Worm (Caenorhabditis elegans) whole organism, late embryonic: Measurements from ENCODE around the gene set-26.
"Not testable (repeated sequence)": the region's sequence is repeated elsewhere in the genome, so short reads cannot be mapped to it uniquely, and the experiment has no call there.

Experiments used
- C08G9.2 ChIP-seq: sonication (generic microtip); optimal IDR thresholded peaks from 2 replicates; lab custom pipeline; 2016; ENCODE audit warnings: mild to moderate bottlenecking, missing genetic modification characterization, moderate library complexity, missing compliant biosample characterization
- K02D7.2 ChIP-seq: sonication (generic microtip); optimal IDR thresholded peaks from 2 replicates; lab custom pipeline; 2017; ENCODE audit warnings: mild to moderate bottlenecking, missing genetic modification characterization, missing compliant biosample characterization
- T23F11.4 ChIP-seq: fragments of 200-800 bp; sonication (Bioruptor generic); optimal IDR thresholded peaks from 2 replicates; lab custom pipeline; 2018; ENCODE audit warnings: mild to moderate bottlenecking, missing genetic modification characterization, missing compliant biosample characterization
- Y22D7AL.16 ChIP-seq: sonication (generic microtip); optimal IDR thresholded peaks from 2 replicates; lab custom pipeline; 2016; ENCODE audit warnings: missing genetic modification characterization, missing compliant biosample characterization
- ama-1 ChIP-seq: fragments of 150-350 bp; optimal IDR thresholded peaks from 2 replicates; lab custom pipeline; 2014
- ceh-14 ChIP-seq: sonication (generic microtip); optimal IDR thresholded peaks from 2 replicates; lab custom pipeline; 2016; ENCODE audit warnings: missing genotype, missing genetic modification characterization, missing compliant biosample characterization
- ceh-18 ChIP-seq: sonication (generic microtip); optimal IDR thresholded peaks from 2 replicates; lab custom pipeline; 2016; ENCODE audit warnings: missing genetic modification characterization, missing compliant biosample characterization
- ceh-19 ChIP-seq: fragments of 200-800 bp; sonication (Bioruptor generic); optimal IDR thresholded peaks from 2 replicates; lab custom pipeline; 2018; ENCODE audit warnings: mild to moderate bottlenecking, missing genetic modification characterization, missing compliant biosample characterization
- ceh-2 ChIP-seq: sonication (generic microtip); optimal IDR thresholded peaks from 2 replicates; lab custom pipeline; 2016; ENCODE audit warnings: missing genotype, missing genetic modification characterization, missing compliant biosample characterization
- ceh-30 ChIP-seq: fragments of 150-350 bp; optimal IDR thresholded peaks from 2 replicates; lab custom pipeline; 2014; ENCODE audit warnings: missing biosample characterization, missing genetic modification characterization
- ceh-31 ChIP-seq: sonication (generic microtip); optimal IDR thresholded peaks from 2 replicates; lab custom pipeline; 2016; ENCODE audit warnings: missing genetic modification characterization, missing compliant biosample characterization
- ceh-34 ChIP-seq: sonication (generic microtip); optimal IDR thresholded peaks from 2 replicates; lab custom pipeline; 2016; ENCODE audit warnings: mild to moderate bottlenecking, missing genetic modification characterization, missing compliant biosample characterization
- che-1 ChIP-seq: sonication (generic microtip); optimal IDR thresholded peaks from 2 replicates; lab custom pipeline; 2016; ENCODE audit warnings: mild to moderate bottlenecking, missing genetic modification characterization, missing compliant biosample characterization
- dmd-4 ChIP-seq: sonication (generic microtip); optimal IDR thresholded peaks from 2 replicates; lab custom pipeline; 2016; ENCODE audit warnings: borderline replicate concordance, missing genetic modification characterization, missing compliant biosample characterization
- dve-1 ChIP-seq: sonication (generic microtip); optimal IDR thresholded peaks from 2 replicates; lab custom pipeline; 2017; ENCODE audit warnings: antibody characterized with exemption, mild to moderate bottlenecking, missing genetic modification characterization, missing compliant biosample characterization
- elt-2 ChIP-seq: sonication (generic microtip); optimal IDR thresholded peaks from 2 replicates; lab custom pipeline; 2016; ENCODE audit warnings: missing genetic modification reagents, missing genetic modification characterization, missing compliant biosample characterization
- ets-4 ChIP-seq: sonication (generic microtip); optimal IDR thresholded peaks from 2 replicates; lab custom pipeline; 2016; ENCODE audit warnings: missing genetic modification characterization, missing compliant biosample characterization
- eyg-1 ChIP-seq: sonication (generic microtip); optimal IDR thresholded peaks from 2 replicates; lab custom pipeline; 2016; ENCODE audit warnings: missing genotype, missing genetic modification characterization, missing compliant biosample characterization
- fax-1 ChIP-seq: sonication (generic microtip); optimal IDR thresholded peaks from 2 replicates; lab custom pipeline; 2016; ENCODE audit warnings: missing genotype, missing genetic modification characterization, missing compliant biosample characterization
- fkh-10 ChIP-seq: fragments of 150-350 bp; optimal IDR thresholded peaks from 2 replicates; lab custom pipeline; 2014; ENCODE audit warnings: missing biosample characterization, missing genetic modification reagents, missing genetic modification characterization
- fkh-6 ChIP-seq: sonication (generic microtip); optimal IDR thresholded peaks from 2 replicates; lab custom pipeline; 2016; ENCODE audit warnings: missing genetic modification characterization, missing compliant biosample characterization
- gmeb-2 ChIP-seq: sonication (generic microtip); optimal IDR thresholded peaks from 2 replicates; lab custom pipeline; 2016; ENCODE audit warnings: missing genetic modification characterization, inconsistent platforms, missing compliant biosample characterization
- hlh-13 ChIP-seq: fragments of 200-800 bp; sonication (Bioruptor generic); optimal IDR thresholded peaks from 2 replicates; lab custom pipeline; 2018; ENCODE audit warnings: mild to moderate bottlenecking, missing genetic modification characterization, missing compliant biosample characterization
- hlh-15 ChIP-seq: sonication (generic microtip); optimal IDR thresholded peaks from 2 replicates; lab custom pipeline; 2016; ENCODE audit warnings: missing genetic modification characterization, missing compliant biosample characterization
- hlh-6 ChIP-seq: sonication (generic microtip); optimal IDR thresholded peaks from 2 replicates; lab custom pipeline; 2016; ENCODE audit warnings: missing genotype, missing genetic modification characterization, missing compliant biosample characterization
- hlh-8 ChIP-seq: sonication (generic microtip); optimal IDR thresholded peaks from 2 replicates; lab custom pipeline; 2016; ENCODE audit warnings: missing genotype, missing genetic modification characterization, missing compliant biosample characterization
- lim-6 ChIP-seq: sonication (generic microtip); optimal IDR thresholded peaks from 2 replicates; lab custom pipeline; 2016; ENCODE audit warnings: missing genetic modification characterization, missing compliant biosample characterization
- madf-2 ChIP-seq: sonication (generic microtip); optimal IDR thresholded peaks from 2 replicates; lab custom pipeline; 2017; ENCODE audit warnings: missing genetic modification characterization, missing compliant biosample characterization
- nfya-1 ChIP-seq: sonication (generic microtip); optimal IDR thresholded peaks from 2 replicates; lab custom pipeline; 2017; ENCODE audit warnings: missing genetic modification characterization, mild to moderate bottlenecking, missing compliant biosample characterization, antibody characterized with exemption, moderate library complexity
- nhr-11 ChIP-seq: fragments of 150-350 bp; optimal IDR thresholded peaks from 2 replicates; lab custom pipeline; 2014; ENCODE audit warnings: missing biosample characterization, missing genetic modification characterization
- nhr-232 ChIP-seq: sonication (generic microtip); optimal IDR thresholded peaks from 2 replicates; lab custom pipeline; 2016; ENCODE audit warnings: missing genetic modification characterization, missing compliant biosample characterization
- npax-4 ChIP-seq: sonication (generic microtip); optimal IDR thresholded peaks from 2 replicates; lab custom pipeline; 2016; ENCODE audit warnings: missing genetic modification characterization, missing compliant biosample characterization
- pat-9 ChIP-seq: fragments of 200-800 bp; sonication (Bioruptor generic); optimal IDR thresholded peaks from 2 replicates; lab custom pipeline; 2018; ENCODE audit warnings: mild to moderate bottlenecking, missing genetic modification characterization, moderate library complexity, missing compliant biosample characterization
- pax-1 ChIP-seq: fragments of 150-350 bp; optimal IDR thresholded peaks from 2 replicates; lab custom pipeline; 2014; ENCODE audit warnings: missing biosample characterization, missing genetic modification characterization
- pha-2 ChIP-seq: sonication (generic microtip); optimal IDR thresholded peaks from 2 replicates; lab custom pipeline; 2017; ENCODE audit warnings: mild to moderate bottlenecking, missing genetic modification characterization, missing compliant biosample characterization
- pha-4 ChIP-seq: fragments of 150-350 bp; optimal IDR thresholded peaks from 2 replicates; lab custom pipeline; 2018; ENCODE audit warnings: missing biosample characterization, missing genetic modification reagents, missing genetic modification characterization
- pqm-1 ChIP-seq: sonication (generic microtip); optimal IDR thresholded peaks from 2 replicates; lab custom pipeline; 2016; ENCODE audit warnings: missing genetic modification characterization, missing compliant biosample characterization
- pros-1 ChIP-seq: fragments of 150-350 bp; optimal IDR thresholded peaks from 2 replicates; lab custom pipeline; 2014; ENCODE audit warnings: missing biosample characterization, missing genetic modification reagents, missing genetic modification characterization
- ref-2 ChIP-seq: sonication (generic microtip); optimal IDR thresholded peaks from 2 replicates; lab custom pipeline; 2016; ENCODE audit warnings: missing genetic modification characterization, missing compliant biosample characterization
- rnt-1 ChIP-seq: sonication (generic microtip); optimal IDR thresholded peaks from 2 replicates; lab custom pipeline; 2016; ENCODE audit warnings: missing genetic modification characterization, missing compliant biosample characterization
- sox-2 ChIP-seq: fragments of 200-800 bp; sonication (Bioruptor generic); IDR thresholded peaks from 2 replicates; pipeline ENCODE4 v1.3.6; 2022; ENCODE audit warnings: missing genetic modification reagents, missing genetic modification characterization, missing compliant biosample characterization
- sox-4 ChIP-seq: sonication (generic microtip); optimal IDR thresholded peaks from 2 replicates; lab custom pipeline; 2017; ENCODE audit warnings: mild to moderate bottlenecking, missing genetic modification characterization, inconsistent platforms, missing compliant biosample characterization
- syd-9 ChIP-seq: sonication (generic microtip); optimal IDR thresholded peaks from 2 replicates; lab custom pipeline; 2016; ENCODE audit warnings: mild to moderate bottlenecking, missing genetic modification characterization, moderate library complexity, missing compliant biosample characterization
- tbx-2 ChIP-seq: sonication (generic microtip); optimal IDR thresholded peaks from 2 replicates; lab custom pipeline; 2016; ENCODE audit warnings: missing genetic modification characterization, missing compliant biosample characterization
- tbx-7 ChIP-seq: sonication (generic microtip); optimal IDR thresholded peaks from 2 replicates; lab custom pipeline; 2016; ENCODE audit warnings: missing genotype, missing genetic modification characterization, missing compliant biosample characterization
- unc-3 ChIP-seq, 2 experiments: fragments of 200-800 bp in 1 of 2; sonication (Bioruptor generic) in 1 of 2; sonication (generic microtip) in 1 of 2; conservative IDR thresholded peaks in 1 of 2; optimal IDR thresholded peaks in 1 of 2; 2 replicates each; pipeline versions ENCODE4 v1.3.6 to Lab custom; 2016 to 2022; ENCODE audit warnings: missing compliant biosample characterization in 2 of 2, missing genetic modification characterization in 2 of 2, missing genetic modification reagents in 1 of 2
- unc-42 ChIP-seq: sonication (generic microtip); optimal IDR thresholded peaks from 2 replicates; lab custom pipeline; 2016; ENCODE audit warnings: missing genotype, missing genetic modification characterization, missing compliant biosample characterization
- unc-86 ChIP-seq: sonication (generic microtip); optimal IDR thresholded peaks from 2 replicates; lab custom pipeline; 2016; ENCODE audit warnings: missing genetic modification characterization, missing compliant biosample characterization
- zip-5 ChIP-seq: sonication (generic microtip); optimal IDR thresholded peaks from 2 replicates; lab custom pipeline; 2016; ENCODE audit warnings: missing genetic modification characterization, missing compliant biosample characterization
- ztf-16 ChIP-seq: sonication (generic microtip); optimal IDR thresholded peaks from 2 replicates; lab custom pipeline; 2017; ENCODE audit warnings: missing genetic modification characterization, missing compliant biosample characterization

set-26 gene

ce11 chrIV:16684224-16684623, 28.5 kb upstream of the set-26 start (continued):
- TF ChIP-seq Y22D7AL.16 (no peak), fkh-6 (tag; lab: Kevin White, UChicago) (no peak), ceh-34 (no peak), ztf-16 (tag; lab: Kevin White, UChicago) (no peak), unc-86 (tag; lab: Kevin White, UChicago) (no peak), tbx-7 (no peak), eyg-1 (no peak), npax-4 (tag; lab: Kevin White, UChicago) (no peak), rnt-1 (tag; lab: Kevin White, UChicago) (no peak), K02D7.2 (no peak), che-1 (tag; lab: Kevin White, UChicago) (peak; percentile 31), pha-2 (tag; lab: Kevin White, UChicago) (no peak), ceh-18 (tag; lab: Kevin White, UChicago) (no peak), lim-6 (tag; lab: Kevin White, UChicago) (no peak), hlh-15 (tag; lab: Kevin White, UChicago) (no peak), zip-5 (no peak), pax-1 (tag; lab: Kevin White, UChicago) (no peak), nhr-11 (tag; lab: Kevin White, UChicago) (no peak), elt-2 (tag; lab: Kevin White, UChicago) (peak; percentile 47), pha-4 (tag; lab: Kevin White, UChicago) (no peak), dve-1 (tag; lab: Kevin White, UChicago) (no peak), sox-4 (tag; lab: Kevin White, UChicago) (peak; percentile 1), T23F11.4 (no peak), ceh-2 (no peak), nfya-1 (peak; percentile 15), fkh-10 (GFP tag; lab: Kevin White, UChicago) (no peak), hlh-8 (tag; lab: Kevin White, UChicago) (no peak), pqm-1 (tag; lab: Kevin White, UChicago) (no peak), syd-9 (tag; lab: Kevin White, UChicago) (no peak), dmd-4 (no peak), ceh-30 (tag; lab: Kevin White, UChicago) (no peak), hlh-6 (tag; lab: Kevin White, UChicago) (no peak), ets-4 (tag; lab: Kevin White, UChicago) (no peak), ref-2 (tag; lab: Kevin White, UChicago) (no peak), ama-1 (lab: Kevin White, UChicago) (no peak), pros-1 (tag; lab: Kevin White, UChicago) (no peak), unc-42 (no peak)

- TF ChIP-seq nhr-232, sox-4, pat-9 (tag; lab: Kevin White, UChicago): not testable (repeated sequence)
These were observed 8.3 kb upstream of the set-26 start, which contains the start of gene sta-1 for ce11 chrIV:16664020-16664419. Gene sta-1 (plus strand): TSS chrIV:16664320.

ce11 chrIV:16663591-16663990, 7.9 kb upstream of the set-26 start:
- peak; percentile 8 for TF ChIP-seq dve-1 (tag; lab: Kevin White, UChicago)
- TF ChIP-seq ceh-30 (tag; lab: Kevin White, UChicago): no peak
- TF ChIP-seq gmeb-2 (tag; lab: Kevin White, UChicago): no peak
- TF ChIP-seq unc-3 (GFP tag; conservative IDR thresholded peaks at IDR 0.05; lab: Robert Waterston, UW): no peak
- no peak for TF ChIP-seq unc-3 (tag; optimal IDR thresholded peaks at IDR 0.05; lab: Kevin White, UChicago)
- no peak for TF ChIP-seq hlh-13 (GFP tag; lab: Kevin White, UChicago)
- no peak for TF ChIP-seq madf-2
- no peak for TF ChIP-seq nhr-232 (tag; lab: Kevin White, UChicago)
- peak; percentile 64 for TF ChIP-seq ceh-14 (tag; lab: Kevin White, UChicago)
- no peak for TF ChIP-seq ceh-2
- TF ChIP-seq ceh-18 (tag; lab: Kevin White, UChicago): peak; percentile 55
- no peak for TF ChIP-seq hlh-15 (tag; lab: Kevin White, UChicago)
- TF ChIP-seq tbx-7: no peak
- peak; percentile 60 for TF ChIP-seq nfya-1
- no peak for TF ChIP-seq C08G9.2
- TF ChIP-seq sox-4 (tag; lab: Kevin White, UChicago): no peak
- no peak for TF ChIP-seq ets-4 (tag; lab: Kevin White, UChicago)
- no peak for TF ChIP-seq ceh-19
- no peak for TF ChIP-seq eyg-1
- peak; percentile 52 for TF ChIP-seq ceh-31 (tag; lab: Kevin White, UChicago)
- TF ChIP-seq tbx-2 (tag; lab: Kevin White, UChicago): peak; percentile 67
- TF ChIP-seq sox-2 (GFP tag; lab: Robert Waterston, UW): no peak
- no peak for TF ChIP-seq che-1 (tag; lab: Kevin White, UChicago)
- TF ChIP-seq nhr-11 (tag; lab: Kevin White, UChicago): no peak
- no peak for TF ChIP-seq fax-1 (tag; lab: Kevin White, UChicago)
